Fruit fly (Drosophila melanogaster) Kc167 (cell line): Measurements from ENCODE around the gene BNIP3.

Source experiments
- Myc ChIP-seq: fragments of >200 bp; optimal IDR thresholded peaks from 2 replicates; lab custom pipeline; 2017; ENCODE audit warnings: missing external identifiers
- Sin3A ChIP-seq: fragments of >200 bp; optimal IDR thresholded peaks from 2 replicates; lab custom pipeline; 2018; ENCODE audit warnings: missing external identifiers
- h ChIP-seq: fragments of >200 bp; optimal IDR thresholded peaks from 3 replicates; lab custom pipeline; 2018; ENCODE audit warnings: missing external identifiers
- psq ChIP-seq: fragments of >200 bp; optimal IDR thresholded peaks from 2 replicates; lab custom pipeline; 2017; ENCODE audit warnings: missing external identifiers
- ttk ChIP-seq: sonication (Bioruptor generic); optimal IDR thresholded peaks from 2 replicates; lab custom pipeline; 2017; ENCODE audit warnings: missing external identifiers

DNA sequence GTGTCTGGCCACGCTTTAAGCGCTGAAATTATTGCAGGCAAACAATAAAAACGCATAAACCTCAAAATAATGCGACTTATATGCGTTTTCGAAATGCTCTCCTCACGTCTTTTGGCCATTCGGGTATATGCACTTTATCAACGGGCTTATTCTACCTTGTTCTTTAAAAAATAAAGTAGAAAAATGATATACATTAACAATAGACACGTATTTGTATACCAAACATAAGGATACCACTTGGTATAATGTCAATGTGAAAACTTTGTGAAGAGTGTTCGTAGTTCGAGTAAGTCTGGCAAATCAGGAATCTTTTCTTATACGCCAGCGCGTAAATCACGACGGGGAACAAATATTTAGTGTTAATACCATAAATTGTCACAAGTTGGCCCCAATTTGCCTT, 37.2 kb upstream of the BNIP3 start:
- no peak for TF ChIP-seq h
- TF ChIP-seq psq (lab: Kevin White, UChicago), result no peak
- no peak for TF ChIP-seq ttk
- TF ChIP-seq Myc (lab: Kevin White, UChicago), result no peak
- TF ChIP-seq Sin3A, result no peak
